Worm (Caenorhabditis elegans): ENCODE results near the gene C50B8.6.
A peak's percentile ranks its signal among the peaks of the same experiment; 100 is the strongest.

C50B8.6 gene

DNA sequence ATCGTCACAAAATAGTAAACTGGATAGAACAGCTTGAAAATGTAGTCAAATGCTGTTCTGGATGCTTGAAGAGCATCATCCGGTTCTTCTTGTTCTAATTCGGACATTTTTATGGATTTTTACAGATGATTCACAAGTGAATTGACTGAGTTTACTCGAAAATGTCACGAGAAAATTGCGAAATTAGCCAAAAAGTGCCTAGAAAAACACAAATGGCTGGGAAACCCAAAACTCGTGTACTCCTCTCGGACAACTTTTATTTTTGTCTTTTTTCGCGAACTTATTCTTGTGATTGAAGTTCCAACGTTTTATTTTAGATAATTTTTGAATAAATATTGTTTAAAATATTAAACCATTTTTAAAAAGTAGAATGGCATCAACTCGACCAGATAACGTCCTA is 27.2 kb upstream of the C50B8.6 start, which contains the start of the genes C56A3.4 and C56A3.5 (continued):
- TF ChIP-seq pqm-1 (tag; optimal IDR thresholded peaks at IDR 0.05) (no peak), grh-1 (GFP tag; IDR thresholded peaks at IDR 0.05) (no peak), zip-4 (GFP tag; optimal IDR thresholded peaks at IDR 0.05) (peak; percentile 82), mep-1 (tag; optimal IDR thresholded peaks at IDR 0.05) (peak; percentile 56), nhr-47 (tag; optimal IDR thresholded peaks at IDR 0.05) (peak; percentile 73), elt-3 (tag; optimal IDR thresholded peaks at IDR 0.05) (peak in 1 of 6 experiments; percentile 9), ztf-4 (tag; optimal IDR thresholded peaks at IDR 0.05) (no peak), nhr-76 (tag; optimal IDR thresholded peaks at IDR 0.05) (no peak), blmp-1 (tag; optimal IDR thresholded peaks at IDR 0.05) (peak; percentile 20), aha-1 (tag; optimal IDR thresholded peaks at IDR 0.05) (no peak), jun-1 (tag; optimal IDR thresholded peaks at IDR 0.05) (peak; percentile 27), ets-5 (GFP tag; IDR thresholded peaks at IDR 0.05) (no peak), ceh-63 (GFP tag; optimal IDR thresholded peaks at IDR 0.05) (no peak), ceh-90 (tag; optimal IDR thresholded peaks at IDR 0.05) (peak; percentile 87), dsc-1 (tag; optimal IDR thresholded peaks at IDR 0.05) (peak; percentile 55), nhr-84 (tag; optimal IDR thresholded peaks at IDR 0.05) (no peak), lin-15B (tag; optimal IDR thresholded peaks at IDR 0.05) (peak; percentile 48), pax-3 (tag; optimal IDR thresholded peaks at IDR 0.05) (peak; percentile 88), nhr-20 (tag; optimal IDR thresholded peaks at IDR 0.05) (peak; percentile 58), nhr-28 (tag; optimal IDR thresholded peaks at IDR 0.05) (no peak), hlh-4 (tag; optimal IDR thresholded peaks at IDR 0.05) (no peak), nhr-12 (tag; optimal IDR thresholded peaks at IDR 0.05) (no peak), lin-39 (tag; optimal IDR thresholded peaks at IDR 0.05) (no peak), nhr-71 (tag; optimal IDR thresholded peaks at IDR 0.05) (peak; percentile 74), ztf-11 (tag; optimal IDR thresholded peaks at IDR 0.05) (peak in 1 of 2 experiments; percentile 72), egl-13 (tag; optimal IDR thresholded peaks at IDR 0.05) (peak; percentile 59), rnt-1 (tag; optimal IDR thresholded peaks at IDR 0.05) (peak; percentile 94), lin-14 (GFP tag; optimal IDR thresholded peaks at IDR 0.05) (peak; percentile 70), snu-23 (GFP tag; optimal IDR thresholded peaks at IDR 0.05) (peak; percentile 62), lin-35 (GFP tag; optimal IDR thresholded peaks at IDR 0.05) (peak; percentile 73), tlp-1 (tag; optimal IDR thresholded peaks at IDR 0.05) (no peak), swsn-7 (tag; optimal IDR thresholded peaks at IDR 0.05) (peak; percentile 50), ceh-82 (tag; optimal IDR thresholded peaks at IDR 0.05) (peak; percentile 19 to 60 (median 39)), dpl-1 (GFP tag; optimal IDR thresholded peaks at IDR 0.05) (peak; percentile 61 to 83 (median 77)), xbp-1 (tag; optimal IDR thresholded peaks at IDR 0.05) (peak; percentile 58), sox-4 (tag; optimal IDR thresholded peaks at IDR 0.05) (peak; percentile 38), egl-27 (tag; optimal IDR thresholded peaks at IDR 0.05) (no peak), mef-2 (tag; optimal IDR thresholded peaks at IDR 0.05) (no peak)

DNA sequence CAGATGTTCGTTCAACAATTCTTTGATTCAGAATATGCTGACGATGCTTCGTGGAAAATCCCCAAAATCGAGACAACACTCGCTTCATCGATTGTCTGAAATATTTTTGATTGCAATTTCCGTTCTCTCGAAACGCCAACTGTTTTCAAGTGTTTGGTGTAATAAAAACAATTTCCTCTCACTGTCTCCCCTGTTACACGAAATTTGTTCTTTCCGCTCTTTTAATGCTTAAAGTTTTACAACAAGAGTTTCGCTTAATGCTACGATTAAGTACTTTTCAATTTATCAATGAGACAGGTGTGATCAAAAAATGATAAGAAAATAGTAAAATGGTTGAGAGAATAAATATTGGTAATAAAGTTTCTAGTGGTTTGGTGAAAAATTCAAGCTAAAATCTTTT is 22.5 kb upstream of the C50B8.6 start, which contains the start of gene C56A3.6:
Gene C56A3.6, minus strand, starts transcription at position 101 of the 400 bp plus-strand sequence.
- TF ChIP-seq unc-30 (tag; optimal IDR thresholded peaks at IDR 0.05) (no peak), nhr-77 (tag; optimal IDR thresholded peaks at IDR 0.05) (no peak), ama-1 (optimal IDR thresholded peaks at IDR 0.05) (no peak), fkh-8 (tag; optimal IDR thresholded peaks at IDR 0.05) (no peak), nhr-11 (tag; optimal IDR thresholded peaks at IDR 0.05) (no peak), efl-3 (GFP tag; optimal IDR thresholded peaks at IDR 0.05) (no peak), fkh-10 (GFP tag; optimal IDR thresholded peaks at IDR 0.05) (no peak), jun-1 (tag; optimal IDR thresholded peaks at IDR 0.05) (no peak), nhr-47 (tag; optimal IDR thresholded peaks at IDR 0.05) (no peak), ceh-90 (tag; optimal IDR thresholded peaks at IDR 0.05) (no peak), nhr-90 (tag; optimal IDR thresholded peaks at IDR 0.05; ENCODE audit: poor library complexity) (no peak), Y116A8C.19 (tag; optimal IDR thresholded peaks at IDR 0.05; ENCODE audit: borderline replicate concordance) (no peak), skn-1 (tag; optimal IDR thresholded peaks at IDR 0.05) (no peak), efl-1 (optimal IDR thresholded peaks at IDR 0.05) (no peak), efl-1 (GFP tag; optimal IDR thresholded peaks at IDR 0.05 in 1 of 2) (no peak), isw-1 (GFP tag; IDR thresholded peaks at IDR 0.05) (no peak), C16A3.4 (tag; optimal IDR thresholded peaks at IDR 0.05) (no peak), ceh-88 (GFP tag; IDR thresholded peaks at IDR 0.05) (no peak), zip-4 (GFP tag; optimal IDR thresholded peaks at IDR 0.05) (no peak)

Data from whole organism, L1 larva.